Fruit fly (Drosophila melanogaster): Measurements from ENCODE around the gene CG7300.

CG7300 gene

DNA sequence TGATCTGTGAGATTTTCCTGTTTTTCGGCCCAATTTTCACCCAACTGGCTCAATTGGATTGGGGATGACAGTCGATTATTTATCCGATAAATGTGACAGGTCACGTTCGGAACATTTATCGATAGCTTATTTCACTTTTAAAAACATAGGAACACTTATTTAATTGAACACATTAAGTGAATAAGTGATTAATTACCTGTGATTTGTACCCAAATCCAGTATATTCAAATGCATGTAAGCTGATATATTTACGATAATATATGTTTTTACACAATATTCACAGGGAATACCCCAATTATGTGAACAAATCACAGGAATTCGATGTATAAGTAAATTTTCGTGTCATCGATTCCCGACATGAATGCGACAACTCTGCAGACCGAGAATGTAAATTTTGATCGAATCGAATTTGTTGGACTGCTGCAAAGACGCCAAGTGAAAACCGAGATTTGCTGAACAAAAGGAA lies 34.5 kb upstream of the CG7300 start, which contains the start of the genes EMC3 and Dpy-30L1 (continued):
- TF ChIP-seq Optix (GFP tag; IDR thresholded peaks at IDR 0.05): no peak
- peak; percentile 2 for TF ChIP-seq Fer2 (tag; optimal IDR thresholded peaks at IDR 0.05)
- peak; percentile 21 for TF ChIP-seq MESR4 (GFP tag; optimal IDR thresholded peaks at IDR 0.05)
- peak; percentile 47; the same call in 1 of the 2 replicates for TF ChIP-seq nerfin-2 (GFP tag; IDR thresholded peaks at IDR 0.05; ENCODE audit: partially characterized antibody)
- no peak for TF ChIP-seq eve (GFP tag; optimal IDR thresholded peaks at IDR 0.05)
- TF ChIP-seq slp2 (GFP tag; optimal IDR thresholded peaks at IDR 0.05): no peak
- peak; percentile 73 for TF ChIP-seq inv (GFP tag; IDR thresholded peaks at IDR 0.05; ENCODE audit: partially characterized antibody)
- TF ChIP-seq CG11456 (GFP tag; IDR thresholded peaks at IDR 0.05): no peak
- no peak for TF ChIP-seq CG6175 (GFP tag; IDR thresholded peaks at IDR 0.05)
- 0 out of 2 replicates have a peak, but pooled peaks have one; percentile 19 for TF ChIP-seq esg (GFP tag; conservative IDR thresholded peaks at IDR 0.05)
- peak; percentile 28 for TF ChIP-seq CG1792 (GFP tag; optimal IDR thresholded peaks at IDR 0.05)
- TF ChIP-seq dysf (GFP tag; IDR thresholded peaks at IDR 0.05): peak; percentile 57; the same call in 2 of the 3 replicates
- TF ChIP-seq disco-r (GFP tag; optimal IDR thresholded peaks at IDR 0.05): peak; percentile 18
- TF ChIP-seq D (optimal IDR thresholded peaks at IDR 0.05): no peak
- no peak for TF ChIP-seq D (GFP tag; optimal IDR thresholded peaks at IDR 0.05)
- no peak for TF ChIP-seq CG11696 (GFP tag; IDR thresholded peaks at IDR 0.05)
- no peak for TF ChIP-seq CG4707 (GFP tag; optimal IDR thresholded peaks at IDR 0.05)
- TF ChIP-seq Ets97D (GFP tag; optimal IDR thresholded peaks at IDR 0.05): peak; percentile 57
- TF ChIP-seq grn (GFP tag; optimal IDR thresholded peaks at IDR 0.05): no peak
- peak; percentile 13 for TF ChIP-seq Camta (GFP tag; optimal IDR thresholded peaks at IDR 0.05)
- peak; percentile 72; the same call in 2 of the 3 replicates for TF ChIP-seq Opbp (GFP tag; IDR thresholded peaks at IDR 0.05; ENCODE audit: partially characterized antibody)
- no peak for TF ChIP-seq CG3407 (GFP tag; optimal IDR thresholded peaks at IDR 0.05)
- TF ChIP-seq Atf6 (GFP tag; IDR thresholded peaks at IDR 0.05): peak; percentile 22; the same call in 1 of the 2 replicates
- peak; percentile 84 for TF ChIP-seq hbn (GFP tag; IDR thresholded peaks at IDR 0.05; ENCODE audit: partially characterized antibody)
- peak; percentile 88 for TF ChIP-seq YL-1 (GFP tag; optimal IDR thresholded peaks at IDR 0.05)
- TF ChIP-seq CG7745 (tag; optimal IDR thresholded peaks at IDR 0.05): no peak
- no peak for TF ChIP-seq Meics (GFP tag; optimal IDR thresholded peaks at IDR 0.05)
- TF ChIP-seq CG14014 (GFP tag; IDR thresholded peaks at IDR 0.05): no peak
- TF ChIP-seq Bteb2 (GFP tag; optimal IDR thresholded peaks at IDR 0.05): peak; percentile 39
- TF ChIP-seq CG18599 (GFP tag; optimal IDR thresholded peaks at IDR 0.05): no peak
- TF ChIP-seq Gug (GFP tag; IDR thresholded peaks at IDR 0.05): no peak
- TF ChIP-seq CG3838 (GFP tag; optimal IDR thresholded peaks at IDR 0.05): no peak
- TF ChIP-seq Pdp1 (GFP tag; optimal IDR thresholded peaks at IDR 0.05): peak; percentile 24 to 53
- no peak for TF ChIP-seq crol (GFP tag; IDR thresholded peaks at IDR 0.05)
- TF ChIP-seq CG14667 (GFP tag; IDR thresholded peaks at IDR 0.05): 0 out of 2 replicates have a peak, but pooled peaks have one; percentile 29
- TF ChIP-seq cato (GFP tag; optimal IDR thresholded peaks at IDR 0.05; ENCODE audit: borderline replicate concordance): no peak
- no peak for TF ChIP-seq ap (GFP tag; IDR thresholded peaks at IDR 0.05)
- TF ChIP-seq CG8281 (tag; optimal IDR thresholded peaks at IDR 0.05): no peak
- TF ChIP-seq Nf-YB (GFP tag; optimal IDR thresholded peaks at IDR 0.05): peak; percentile 25
- TF ChIP-seq scrt (GFP tag; optimal IDR thresholded peaks at IDR 0.05): no peak
- TF ChIP-seq knrl (GFP tag; IDR thresholded peaks at IDR 0.05; ENCODE audit: partially characterized antibody): peak; percentile 86
- peak; percentile 78 for TF ChIP-seq lilli (GFP tag; optimal IDR thresholded peaks at IDR 0.05)
- no peak for TF ChIP-seq CG13123 (GFP tag; optimal IDR thresholded peaks at IDR 0.05)
- peak; percentile 33 for TF ChIP-seq NfI (GFP tag; optimal IDR thresholded peaks at IDR 0.05)
- TF ChIP-seq Sry-δ (GFP tag; optimal IDR thresholded peaks at IDR 0.05): peak; percentile 87
- peak; percentile 8 for TF ChIP-seq dm (GFP tag; optimal IDR thresholded peaks at IDR 0.05)
- peak; percentile 17 for TF ChIP-seq CG9609 (GFP tag; optimal IDR thresholded peaks at IDR 0.05)
- TF ChIP-seq CG10431 (GFP tag; optimal IDR thresholded peaks at IDR 0.05): no peak
- TF ChIP-seq cas (GFP tag; IDR thresholded peaks at IDR 0.05): no peak
- TF ChIP-seq croc (GFP tag; conservative IDR thresholded peaks at IDR 0.05): no peak
- TF ChIP-seq schlank (tag; optimal IDR thresholded peaks at IDR 0.05): no peak
